Worm (Caenorhabditis elegans): ENCODE results near the gene snet-1.

DNA sequence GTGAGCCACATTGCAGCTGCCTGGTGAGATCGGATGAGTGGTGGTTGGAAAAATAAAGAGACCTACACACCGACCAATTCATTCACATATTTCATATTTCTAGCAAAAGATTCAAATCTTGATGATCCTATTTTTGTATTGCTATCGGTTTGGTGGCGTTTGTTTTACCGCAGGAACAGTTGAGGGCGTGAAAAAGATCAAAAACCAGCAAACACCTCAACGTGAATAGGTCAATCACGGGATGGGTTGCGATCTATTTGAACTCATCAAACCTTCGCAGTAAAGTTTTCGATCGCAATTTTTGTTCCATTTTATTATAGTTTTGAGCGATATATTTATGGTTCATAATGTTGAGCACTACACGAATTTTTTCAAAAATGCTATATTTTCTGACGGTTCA, 33.1 kb upstream of the snet-1 start:
- no peak for TF ChIP-seq nhr-85 (tag)
- TF ChIP-seq lir-3 (tag; optimal IDR thresholded peaks at IDR 0.05; ENCODE audit: poor library complexity) = no peak
- no peak for TF ChIP-seq nhr-11 (tag; optimal IDR thresholded peaks at IDR 0.05)
- no peak for TF ChIP-seq tlp-1 (tag; optimal IDR thresholded peaks at IDR 0.05)

Data from whole organism, L1 larva.